Fruit fly (Drosophila melanogaster): Measurements from ENCODE around the gene Tspo.

Tspo gene

dm6 chr2L:520331-521000 lies 38.9 kb upstream of the Tspo start (continued):
- TF ChIP-seq CG3847 (GFP tag; IDR thresholded peaks at IDR 0.05) = peak; percentile 40
- TF ChIP-seq Fer1 (GFP tag; optimal IDR thresholded peaks at IDR 0.05) = peak; percentile 78
- TF ChIP-seq CG7745 (tag; optimal IDR thresholded peaks at IDR 0.05) = no peak
- no peak for TF ChIP-seq CG11560 (tag; IDR thresholded peaks at IDR 0.05)
- peak; percentile 82 for TF ChIP-seq CG17568 (GFP tag; optimal IDR thresholded peaks at IDR 0.05)
- TF ChIP-seq Aef1 (GFP tag; IDR thresholded peaks at IDR 0.05) = peak; percentile 78
- peak; percentile 84 for TF ChIP-seq CG17385 (GFP tag; optimal IDR thresholded peaks at IDR 0.05)
- peak; percentile 90 for TF ChIP-seq az2 (GFP tag; optimal IDR thresholded peaks at IDR 0.05)
- TF ChIP-seq gfzf (GFP tag; optimal IDR thresholded peaks at IDR 0.05) = no peak
- 0 out of 2 replicates have a peak, but pooled peaks have one; percentile 15 for TF ChIP-seq cas (GFP tag; IDR thresholded peaks at IDR 0.05)
- no peak for TF ChIP-seq cg (GFP tag; optimal IDR thresholded peaks at IDR 0.05)
- no peak for TF ChIP-seq CG7963 (GFP tag; IDR thresholded peaks at IDR 0.05; ENCODE audit: partially characterized antibody)
- no peak for TF ChIP-seq hb (GFP tag; IDR thresholded peaks at IDR 0.05; ENCODE audit: partially characterized antibody)
- TF ChIP-seq CG8281 (tag; optimal IDR thresholded peaks at IDR 0.05) = peak; percentile 37
- peak; percentile 88 for TF ChIP-seq pum (GFP tag; optimal IDR thresholded peaks at IDR 0.05)
- TF ChIP-seq gro (GFP tag; optimal IDR thresholded peaks at IDR 0.05) = peak; percentile 36
- TF ChIP-seq CG6683 (GFP tag; optimal IDR thresholded peaks at IDR 0.05) = peak; percentile 25
- TF ChIP-seq MTF-1 (GFP tag; optimal IDR thresholded peaks at IDR 0.05; ENCODE audit: borderline replicate concordance) = peak; percentile 68
- peak; percentile 89 for TF ChIP-seq oc (tag; optimal IDR thresholded peaks at IDR 0.05)
- peak; percentile 64 for TF ChIP-seq CG7786 (GFP tag; optimal IDR thresholded peaks at IDR 0.05)
- no peak for TF ChIP-seq CG15011 (GFP tag; optimal IDR thresholded peaks at IDR 0.05)
- TF ChIP-seq Ravus (GFP tag; IDR thresholded peaks at IDR 0.05) = peak; percentile 43
- TF ChIP-seq pan (optimal IDR thresholded peaks at IDR 0.05) = no peak
- TF ChIP-seq pan (GFP tag; optimal IDR thresholded peaks at IDR 0.05 in 1 of 2, IDR thresholded peaks at IDR 0.05 in 1 of 2) = peak in 1 of 2 experiments; percentile 85
- TF ChIP-seq CG8478 (optimal IDR thresholded peaks at IDR 0.05) = no peak
- TF ChIP-seq E2f2 (GFP tag; IDR thresholded peaks at IDR 0.05) = peak; percentile 57
- TF ChIP-seq Six4 (GFP tag; optimal IDR thresholded peaks at IDR 0.05) = peak; percentile 87
- TF ChIP-seq row (GFP tag; IDR thresholded peaks at IDR 0.05) = peak; percentile 83
- TF ChIP-seq CG1603 (tag; optimal IDR thresholded peaks at IDR 0.05) = peak; percentile 95
- no peak for TF ChIP-seq Neu2 (GFP tag; optimal IDR thresholded peaks at IDR 0.05; ENCODE audit: borderline replicate concordance)
- TF ChIP-seq CG18262 (tag; optimal IDR thresholded peaks at IDR 0.05) = peak; percentile 91
- peak; percentile 39 for TF ChIP-seq CG3163 (GFP tag; optimal IDR thresholded peaks at IDR 0.05)
- no peak for TF ChIP-seq BEAF-32 (GFP tag; optimal IDR thresholded peaks at IDR 0.05)
- peak; percentile 79 for TF ChIP-seq esg (GFP tag; conservative IDR thresholded peaks at IDR 0.05)
- TF ChIP-seq Bdp1 (GFP tag; optimal IDR thresholded peaks at IDR 0.05) = peak; percentile 17
- no peak for TF ChIP-seq GATAe (GFP tag; conservative IDR thresholded peaks at IDR 0.05)
- peak; percentile 75 for TF ChIP-seq CG12942 (GFP tag; optimal IDR thresholded peaks at IDR 0.05)
- TF ChIP-seq dm (GFP tag; optimal IDR thresholded peaks at IDR 0.05) = peak; percentile 77
- TF ChIP-seq CG13894 (tag; optimal IDR thresholded peaks at IDR 0.05) = no peak
- no peak for TF ChIP-seq hkb (optimal IDR thresholded peaks at IDR 0.05)
- peak; percentile 94 for TF ChIP-seq hkb (GFP tag; IDR thresholded peaks at IDR 0.05)
- peak in 1 of 3 experiments; percentile 84 for TF ChIP-seq Stat92E (GFP tag; optimal IDR thresholded peaks at IDR 0.05)
- no peak for TF ChIP-seq Doc3 (GFP tag; IDR thresholded peaks at IDR 0.05; ENCODE audit: partially characterized antibody)
- peak; percentile 86 for TF ChIP-seq Asciz (GFP tag; optimal IDR thresholded peaks at IDR 0.05)
- peak; percentile 35 for TF ChIP-seq scrt (GFP tag; optimal IDR thresholded peaks at IDR 0.05)
- TF ChIP-seq dan (GFP tag; IDR thresholded peaks at IDR 0.05) = 0 out of 2 replicates have a peak, but pooled peaks have one; percentile 11
- TF ChIP-seq CG10431 (GFP tag; optimal IDR thresholded peaks at IDR 0.05) = peak; percentile 54
- peak; percentile 33 for TF ChIP-seq CG1233 (GFP tag; optimal IDR thresholded peaks at IDR 0.05)
- peak; percentile 92 for TF ChIP-seq CG17359 (tag; optimal IDR thresholded peaks at IDR 0.05)
